Worm (Caenorhabditis elegans): ENCODE measurements around the gene T16A9.5.

DNA sequence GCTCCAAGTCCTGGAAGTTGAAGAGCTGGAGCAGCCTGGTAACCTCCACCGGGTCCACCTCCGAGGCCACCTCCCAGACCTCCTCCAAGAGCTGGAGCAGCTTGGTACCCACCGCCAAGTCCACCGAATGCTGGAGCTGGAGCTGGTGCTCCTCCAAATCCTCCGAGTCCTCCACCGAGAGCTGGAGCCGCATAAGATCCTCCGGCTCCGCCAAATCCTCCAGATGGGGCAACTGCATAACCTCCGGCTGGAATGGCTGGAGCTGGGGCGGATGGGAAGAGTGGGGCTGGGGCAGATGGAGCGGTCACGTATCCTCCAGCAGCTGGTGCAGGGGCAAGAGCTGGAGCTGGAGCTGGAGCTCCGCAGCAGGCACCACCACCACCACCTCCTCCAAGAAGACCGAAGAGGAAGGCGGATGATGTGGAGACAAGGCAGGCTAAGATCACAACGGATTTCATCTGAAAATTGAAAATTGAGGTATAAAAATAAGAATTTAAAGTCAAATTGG is 25.7 kb upstream of the T16A9.5 start, which contains the start of gene K02E11.10:
- TF ChIP-seq ztf-4 (tag; optimal IDR thresholded peaks at IDR 0.05) (no peak), nhr-11 (tag; optimal IDR thresholded peaks at IDR 0.05) (no peak), lin-39 (tag; optimal IDR thresholded peaks at IDR 0.05) (no peak), F13H6.1 (tag; optimal IDR thresholded peaks at IDR 0.05) (no peak), ceh-82 (tag; optimal IDR thresholded peaks at IDR 0.05) (no peak), nhr-25 (tag; optimal IDR thresholded peaks at IDR 0.05) (no peak), unc-62 (GFP tag; optimal IDR thresholded peaks at IDR 0.05) (no peak), skn-1 (tag; optimal IDR thresholded peaks at IDR 0.05) (no peak), ama-1 (optimal IDR thresholded peaks at IDR 0.05) (no peak), nhr-77 (tag; optimal IDR thresholded peaks at IDR 0.05) (no peak), egl-27 (tag; optimal IDR thresholded peaks at IDR 0.05) (no peak), elt-1 (tag; optimal IDR thresholded peaks at IDR 0.05) (no peak), sma-9 (GFP tag; optimal IDR thresholded peaks at IDR 0.05) (no peak), sma-9 (tag; optimal IDR thresholded peaks at IDR 0.05) (no peak), gmeb-1 (tag; optimal IDR thresholded peaks at IDR 0.05) (no peak)

Data from whole organism, L2 larva.